Worm (Caenorhabditis elegans) whole organism, young adult: ENCODE measurements around the gene gstk-1.

ENCODE experiments used
- F57A8.1 ChIP-seq: fragments of 200-800 bp; sonication (Bioruptor generic); optimal IDR thresholded peaks from 2 replicates; lab custom pipeline; 2018; ENCODE audit warnings: mild to moderate bottlenecking, missing genetic modification characterization, moderate library complexity, missing compliant biosample characterization
- ama-1 ChIP-seq, 3 experiments: fragments of 150-350 bp in 1 of 3; sonication (generic microtip) in 2 of 3; optimal IDR thresholded peaks; 2 replicates each; lab custom pipeline; 2014 to 2018; ENCODE audit warnings: missing biosample characterization in 2 of 3, missing genetic modification characterization in 2 of 3, missing genetic modification reagents in 2 of 3
- ceh-58 ChIP-seq: fragments of 200-800 bp; sonication (Bioruptor generic); IDR thresholded peaks from 2 replicates; pipeline ENCODE4 v1.3.6; 2022; ENCODE audit warnings: missing genetic modification characterization, missing compliant biosample characterization
- efl-1 ChIP-seq: fragments of 150-350 bp; optimal IDR thresholded peaks from 2 replicates; lab custom pipeline; 2014; ENCODE audit warnings: missing biosample characterization, missing genetic modification reagents, missing genetic modification characterization
- ets-4 ChIP-seq: fragments of 200-800 bp; sonication (Bioruptor generic); optimal IDR thresholded peaks from 2 replicates; lab custom pipeline; 2018; ENCODE audit warnings: mild to moderate bottlenecking, missing genetic modification characterization, missing compliant biosample characterization
- hsf-1 ChIP-seq: fragments of 200-800 bp; sonication (Bioruptor generic); IDR thresholded peaks from 2 replicates; pipeline ENCODE4 v1.3.6; 2022; ENCODE audit warnings: missing genetic modification reagents, missing genetic modification characterization, missing compliant biosample characterization
- lin-26 ChIP-seq: fragments of 200-800 bp; sonication (Bioruptor generic); IDR thresholded peaks from 2 replicates; pipeline ENCODE4 v1.3.6; 2022; ENCODE audit warnings: missing genetic modification reagents, missing genetic modification characterization, missing compliant biosample characterization
- mel-28 ChIP-seq: sonication (generic microtip); optimal IDR thresholded peaks from 2 replicates; lab custom pipeline; 2016; ENCODE audit warnings: borderline replicate concordance, mild to moderate bottlenecking, missing genetic modification characterization, missing compliant biosample characterization
- mxl-1 ChIP-seq: sonication (generic microtip); optimal IDR thresholded peaks from 2 replicates; lab custom pipeline; 2016; ENCODE audit warnings: missing genetic modification characterization, missing compliant biosample characterization
- rcor-1 ChIP-seq: fragments of 200-800 bp; sonication (Bioruptor generic); IDR thresholded peaks from 2 replicates; pipeline ENCODE4 v1.3.6; 2022; ENCODE audit warnings: missing genetic modification reagents, missing genetic modification characterization, missing compliant biosample characterization
- snpc-1.1 ChIP-seq: sonication (generic microtip); optimal IDR thresholded peaks from 2 replicates; lab custom pipeline; 2017; ENCODE audit warnings: missing genetic modification characterization, mild to moderate bottlenecking, missing compliant biosample characterization, antibody characterized with exemption, moderate library complexity, missing genotype, missing genetic modification reagents; ENCODE audit not compliant: insufficient read depth
- somi-1 ChIP-seq: fragments of 200-800 bp; sonication (Bioruptor generic); optimal IDR thresholded peaks from 2 replicates; lab custom pipeline; 2018; ENCODE audit warnings: mild to moderate bottlenecking, missing genetic modification characterization, missing compliant biosample characterization
- sptf-2 ChIP-seq: fragments of 200-800 bp; sonication (Bioruptor generic); optimal IDR thresholded peaks from 2 replicates; lab custom pipeline; 2018; ENCODE audit warnings: mild to moderate bottlenecking, missing genetic modification characterization, missing compliant biosample characterization
- unc-62 ChIP-seq: fragments of 150-350 bp; optimal IDR thresholded peaks from 2 replicates; lab custom pipeline; 2014; ENCODE audit warnings: missing biosample characterization, missing genetic modification reagents, missing genetic modification characterization

DNA sequence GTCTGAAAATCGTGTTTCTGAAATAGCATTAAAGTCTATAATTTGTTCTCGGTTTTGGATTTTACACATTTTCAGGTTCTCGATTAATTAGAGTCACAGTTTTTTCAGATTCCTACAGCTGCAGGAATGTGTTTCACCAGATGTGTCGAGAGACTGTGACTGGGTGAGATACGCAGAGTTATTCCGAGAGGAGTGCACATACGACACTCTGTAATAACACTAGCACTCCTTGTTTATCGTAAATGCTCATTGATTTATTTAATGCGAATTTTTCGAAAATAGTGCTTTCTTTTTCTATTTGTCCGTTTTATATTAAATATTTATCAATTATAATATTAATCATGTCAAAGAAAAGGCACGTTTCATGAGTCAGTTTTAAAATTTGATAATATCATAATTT, 10.9 kb downstream of the gstk-1 start, which contains the start of gene ZK1320.11:
- TF ChIP-seq ama-1 (optimal IDR thresholded peaks at IDR 0.05; lab: Kevin White, UChicago) (no peak), ama-1 (GFP tag; optimal IDR thresholded peaks at IDR 0.05; lab: Kevin White, UChicago) (no peak), sptf-2 (GFP tag; lab: Kevin White, UChicago) (no peak), F57A8.1 (GFP tag; lab: Kevin White, UChicago) (no peak), ets-4 (no peak), rcor-1 (GFP tag; lab: Robert Waterston, UW) (no peak), mxl-1 (no peak), somi-1 (no peak), ceh-58 (GFP tag; lab: Robert Waterston, UW) (no peak), mel-28 (tag; lab: Kevin White, UChicago) (no peak), snpc-1.1 (tag; lab: Kevin White, UChicago) (no peak), hsf-1 (GFP tag; lab: Robert Waterston, UW) (no peak), unc-62 (GFP tag; lab: Kevin White, UChicago) (no peak), lin-26 (GFP tag; lab: Robert Waterston, UW) (no peak), efl-1 (GFP tag; lab: Kevin White, UChicago) (no peak)
